Fruit fly (Drosophila melanogaster) whole organism: ENCODE results near the gene Sas-6.

ENCODE experiments used
- CG8478 ChIP-seq: fragments of >200 bp; optimal IDR thresholded peaks from 2 replicates; lab custom pipeline; 2018; ENCODE audit warnings: inconsistent platforms
- EcR ChIP-seq, 2 experiments: fragments of >200 bp; optimal IDR thresholded peaks; 2 replicates each; lab custom pipeline; 2017; ENCODE audit warnings: missing biosample characterization in 2 of 2, missing genetic modification characterization in 2 of 2, missing genetic modification reagents in 2 of 2
- pan ChIP-seq: fragments of >200 bp; optimal IDR thresholded peaks from 2 replicates; lab custom pipeline; 2017
- psq ChIP-seq: fragments of >200 bp; optimal IDR thresholded peaks from 2 replicates; lab custom pipeline; 2017
- usp ChIP-seq: fragments of >200 bp; optimal IDR thresholded peaks from 2 replicates; lab custom pipeline; 2017; ENCODE audit warnings: missing biosample characterization, missing genetic modification characterization, mixed read lengths

dm6 chr3R:29997607-29998236 is 2.6 kb downstream of the Sas-6 start, which contains the start of the genes CG15525 and CG11504:
- TF ChIP-seq EcR (GFP tag; optimal IDR thresholded peaks at IDR 0.05; lab: Kevin White, UChicago) (no peak), usp (GFP tag; lab: Kevin White, UChicago) (no peak), psq (lab: Kevin White, UChicago) (no peak), pan (lab: Kevin White, UChicago) (no peak), CG8478 (lab: Kevin White, UChicago) (no peak)
